Fruit fly (Drosophila melanogaster): Measurements from ENCODE around the gene cyc.

DNA sequence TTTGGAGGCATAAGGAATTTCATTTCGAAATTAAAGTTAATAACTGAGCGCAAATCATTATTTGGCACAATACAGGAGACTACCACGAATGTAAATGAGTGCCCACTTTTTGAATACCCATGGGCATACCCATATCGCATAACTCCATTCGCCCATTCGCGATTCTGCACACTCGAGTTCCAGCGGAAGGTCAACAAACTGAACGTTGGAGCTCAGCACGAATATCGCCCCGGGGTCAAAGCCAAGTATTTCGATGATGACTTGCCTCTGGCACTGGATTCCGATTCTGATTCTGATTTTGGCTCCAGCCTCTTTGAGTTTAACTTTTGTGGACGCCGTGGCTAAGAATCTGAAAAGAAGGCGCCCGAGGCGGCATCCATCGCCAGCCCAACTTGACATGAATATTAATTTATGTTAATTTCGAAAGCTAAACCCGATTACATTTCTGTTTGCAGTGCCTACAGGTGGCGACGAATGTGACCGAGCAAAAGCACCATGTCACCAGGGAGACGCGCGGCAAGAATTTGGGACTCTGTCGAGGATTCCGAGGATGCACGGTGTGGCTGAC, 42.3 kb upstream of the cyc start:
- no peak for TF ChIP-seq CG4404 (GFP tag; IDR thresholded peaks at IDR 0.05)
- no peak for TF ChIP-seq psq (GFP tag; optimal IDR thresholded peaks at IDR 0.05)
- no peak for TF ChIP-seq CG6765 (GFP tag; optimal IDR thresholded peaks at IDR 0.05)
- no peak for TF ChIP-seq CG12391 (tag; optimal IDR thresholded peaks at IDR 0.05)
- no peak for TF ChIP-seq yki (optimal IDR thresholded peaks at IDR 0.05)
- TF ChIP-seq gem (tag; optimal IDR thresholded peaks at IDR 0.05) = no peak
- TF ChIP-seq Eip74EF (GFP tag; optimal IDR thresholded peaks at IDR 0.05) = no peak
- TF ChIP-seq CHES-1-like (GFP tag; optimal IDR thresholded peaks at IDR 0.05) = no peak
- TF ChIP-seq CG18599 (GFP tag; optimal IDR thresholded peaks at IDR 0.05) = no peak
- TF ChIP-seq Ets97D (GFP tag; optimal IDR thresholded peaks at IDR 0.05) = no peak
- no peak for TF ChIP-seq Mes4 (GFP tag; optimal IDR thresholded peaks at IDR 0.05)
- TF ChIP-seq CG8281 (tag; optimal IDR thresholded peaks at IDR 0.05) = no peak
- no peak for TF ChIP-seq Dp (GFP tag; optimal IDR thresholded peaks at IDR 0.05)
